Worm (Caenorhabditis elegans) whole organism, L3 larva: ENCODE results near the gene rml-1.

Source experiments
- eor-1 ChIP-seq, 2 experiments: fragments of 150-350 bp; optimal IDR thresholded peaks; 2 replicates each; lab custom pipeline; 2014 to 2018; ENCODE audit warnings: missing biosample characterization in 2 of 2, missing genetic modification characterization in 2 of 2
- fos-1 ChIP-seq: fragments of 150-350 bp; optimal IDR thresholded peaks from 2 replicates; lab custom pipeline; 2014; ENCODE audit warnings: missing biosample characterization, missing genetic modification characterization
- nhr-77 ChIP-seq: fragments of 150-350 bp; optimal IDR thresholded peaks from 2 replicates; lab custom pipeline; 2014; ENCODE audit warnings: missing biosample characterization, missing genetic modification characterization
- pha-4 ChIP-seq: fragments of 150-350 bp; optimal IDR thresholded peaks from 2 replicates; lab custom pipeline; 2014; ENCODE audit warnings: missing biosample characterization, missing genetic modification reagents, missing genetic modification characterization

ce11 chrIII:13743922-13744321 is 24.0 kb downstream of the rml-1 start, which contains the start of gene tyr-2:
- TF ChIP-seq fos-1 (tag; lab: Kevin White, UChicago), result no peak
- no peak for TF ChIP-seq pha-4 (tag; lab: Kevin White, UChicago)
- TF ChIP-seq nhr-77 (tag; lab: Kevin White, UChicago), result no peak
- TF ChIP-seq eor-1 (tag; optimal IDR thresholded peaks at IDR 0.05; lab: Kevin White, UChicago), result no peak
